Fruit fly (Drosophila melanogaster) whole organism, prepupa: Measurements from ENCODE around the gene Rga.

Source experiments
- Blimp-1 ChIP-seq: fragments of 200-800 bp; sonication (Bioruptor generic); optimal IDR thresholded peaks from 3 replicates; lab custom pipeline; 2017; ENCODE audit warnings: missing biosample characterization, missing genetic modification characterization, mild to moderate bottlenecking, moderate library complexity, missing genetic modification reagents
- CG10631 ChIP-seq: fragments of 200-800 bp; sonication (Bioruptor generic); optimal IDR thresholded peaks from 2 replicates; lab custom pipeline; 2016; ENCODE audit warnings: missing biosample characterization, missing genetic modification characterization
- CG10669 ChIP-seq: fragments of 200-800 bp; sonication (Bioruptor generic); optimal IDR thresholded peaks from 3 replicates; lab custom pipeline; 2018; ENCODE audit warnings: missing biosample characterization, mild to moderate bottlenecking, missing genetic modification characterization, moderate library complexity
- CG11294 ChIP-seq: fragments of 200-800 bp; sonication (Bioruptor generic); IDR thresholded peaks from 2 replicates; pipeline ENCODE4 v1.3.6; 2022; ENCODE audit warnings: missing biosample characterization, missing genetic modification characterization
- CG11762 ChIP-seq: fragments of 200-800 bp; sonication (Bioruptor generic); optimal IDR thresholded peaks from 3 replicates; lab custom pipeline; 2016; ENCODE audit warnings: missing biosample characterization, missing genetic modification characterization; ENCODE audit not compliant: insufficient read depth
- CG16779 ChIP-seq: fragments of 200-800 bp; sonication (Bioruptor generic); optimal IDR thresholded peaks from 3 replicates; lab custom pipeline; 2017; ENCODE audit warnings: missing biosample characterization, mild to moderate bottlenecking, missing genetic modification characterization
- CG3032 ChIP-seq: fragments of 200-800 bp; optimal IDR thresholded peaks from 2 replicates; lab custom pipeline; 2019; ENCODE audit warnings: missing biosample characterization, mild to moderate bottlenecking, missing genetic modification characterization, moderate library complexity
- CG31627 ChIP-seq: fragments of 200-800 bp; sonication (Bioruptor generic); optimal IDR thresholded peaks from 3 replicates; lab custom pipeline; 2016; ENCODE audit warnings: missing biosample characterization, missing genetic modification characterization
- CG34406 ChIP-seq: fragments of 200-800 bp; sonication (Bioruptor generic); optimal IDR thresholded peaks from 3 replicates; lab custom pipeline; 2016; ENCODE audit warnings: missing biosample characterization, missing genetic modification characterization
- CG3919 ChIP-seq: fragments of 200-800 bp; sonication (Bioruptor generic); optimal IDR thresholded peaks from 3 replicates; lab custom pipeline; 2016; ENCODE audit warnings: missing biosample characterization, missing genetic modification characterization
- CG6163 ChIP-seq: fragments of 200-800 bp; sonication (Bioruptor generic); IDR thresholded peaks from 3 replicates; pipeline ENCODE4 v1.3.6; 2022; ENCODE audit warnings: missing biosample characterization, missing genetic modification characterization
- CG6276 ChIP-seq: fragments of 200-800 bp; sonication (Bioruptor generic); optimal IDR thresholded peaks from 2 replicates; lab custom pipeline; 2017; ENCODE audit warnings: missing biosample characterization, mild to moderate bottlenecking, missing genetic modification characterization
- CG6792 ChIP-seq: fragments of 200-800 bp; sonication (Bioruptor generic); optimal IDR thresholded peaks from 3 replicates; lab custom pipeline; 2016; ENCODE audit warnings: missing biosample characterization, missing genetic modification characterization
- CG6808 ChIP-seq: fragments of 200-800 bp; sonication (Bioruptor generic); optimal IDR thresholded peaks from 3 replicates; lab custom pipeline; 2017; ENCODE audit warnings: missing biosample characterization, missing genetic modification characterization, mild to moderate bottlenecking, moderate library complexity, missing genetic modification reagents
- CG7368 ChIP-seq: fragments of 200-800 bp; sonication (Bioruptor generic); optimal IDR thresholded peaks from 3 replicates; lab custom pipeline; 2016; ENCODE audit warnings: missing biosample characterization, missing genetic modification characterization
- CG8119 ChIP-seq: fragments of 200-800 bp; sonication (Bioruptor generic); IDR thresholded peaks from 3 replicates; pipeline ENCODE4 v1.3.6; 2022; ENCODE audit warnings: missing biosample characterization, missing genetic modification characterization
- Eip78C ChIP-seq: fragments of 200-800 bp; sonication (Bioruptor generic); peaks from one replicate; lab custom pipeline; 2016; ENCODE audit warnings: missing biosample characterization, missing genetic modification characterization
- Eip93F ChIP-seq: fragments of 200-800 bp; sonication (Bioruptor generic); optimal IDR thresholded peaks from 2 replicates; lab custom pipeline; 2016; ENCODE audit warnings: missing biosample characterization, mild to moderate bottlenecking, missing genetic modification characterization
- Ets21C ChIP-seq: fragments of 200-800 bp; sonication (Bioruptor generic); optimal IDR thresholded peaks from 3 replicates; lab custom pipeline; 2016; ENCODE audit warnings: missing biosample characterization, missing genetic modification characterization
- Ets96B ChIP-seq: fragments of 200-800 bp; optimal IDR thresholded peaks from 2 replicates; lab custom pipeline; 2019; ENCODE audit warnings: missing biosample characterization, mild to moderate bottlenecking, missing genetic modification characterization, moderate library complexity
- Gug ChIP-seq: fragments of 200-800 bp; sonication (Bioruptor generic); IDR thresholded peaks from 2 replicates; pipeline ENCODE4 v1.3.6; 2022; ENCODE audit warnings: missing biosample characterization, missing genetic modification characterization
- Hr38 ChIP-seq: sonication (Bioruptor generic); optimal IDR thresholded peaks from 2 replicates; lab custom pipeline; 2016; ENCODE audit warnings: missing biosample characterization, missing genetic modification characterization
- Lpt ChIP-seq: fragments of 200-800 bp; sonication (Bioruptor generic); optimal IDR thresholded peaks from 3 replicates; lab custom pipeline; 2016; ENCODE audit warnings: missing biosample characterization, missing genetic modification characterization
- Met ChIP-seq: fragments of 200-800 bp; sonication (Bioruptor generic); optimal IDR thresholded peaks from 3 replicates; lab custom pipeline; 2016; ENCODE audit warnings: missing biosample characterization, missing genetic modification characterization
- OdsH ChIP-seq: fragments of 200-800 bp; sonication (Bioruptor generic); optimal IDR thresholded peaks from 3 replicates; lab custom pipeline; 2016; ENCODE audit warnings: missing biosample characterization, missing genetic modification characterization
- Smox ChIP-seq: fragments of 200-800 bp; sonication (Bioruptor generic); optimal IDR thresholded peaks from 3 replicates; lab custom pipeline; 2016; ENCODE audit warnings: missing biosample characterization, missing genetic modification characterization
- Sox102F ChIP-seq: fragments of 200-800 bp; sonication (Bioruptor generic); optimal IDR thresholded peaks from 2 replicates; lab custom pipeline; 2016; ENCODE audit warnings: missing biosample characterization, mild to moderate bottlenecking, missing genetic modification characterization
- Sox14 ChIP-seq: fragments of 200-800 bp; sonication (Bioruptor generic); optimal IDR thresholded peaks from 3 replicates; lab custom pipeline; 2016; ENCODE audit warnings: missing biosample characterization, missing genetic modification characterization
- Sox15 ChIP-seq: fragments of 200-800 bp; sonication (Bioruptor generic); optimal IDR thresholded peaks from 3 replicates; lab custom pipeline; 2016; ENCODE audit warnings: missing biosample characterization, missing genetic modification characterization
- acj6 ChIP-seq: fragments of 200-800 bp; sonication (Bioruptor generic); optimal IDR thresholded peaks from 3 replicates; lab custom pipeline; 2016; ENCODE audit warnings: missing biosample characterization, missing genetic modification characterization
- dsx ChIP-seq: fragments of 200-800 bp; optimal IDR thresholded peaks from 3 replicates; lab custom pipeline; 2019; ENCODE audit warnings: missing biosample characterization, mild to moderate bottlenecking, missing genetic modification characterization, moderate library complexity; ENCODE audit not compliant: poor library complexity, severe bottlenecking
- eg ChIP-seq: fragments of 200-800 bp; sonication (Bioruptor generic); IDR thresholded peaks from 3 replicates; pipeline ENCODE4 v1.3.6; 2022; ENCODE audit warnings: missing biosample characterization, missing genetic modification characterization
- fd59A ChIP-seq: fragments of 200-800 bp; sonication (Bioruptor generic); optimal IDR thresholded peaks from 2 replicates; lab custom pipeline; 2017; ENCODE audit warnings: missing biosample characterization, mild to moderate bottlenecking, missing genetic modification characterization, missing genetic modification reagents
- fd85E ChIP-seq: fragments of 200-800 bp; sonication (Bioruptor generic); optimal IDR thresholded peaks from 3 replicates; lab custom pipeline; 2016; ENCODE audit warnings: missing biosample characterization, missing genetic modification characterization
- fkh ChIP-seq: fragments of 200-800 bp; sonication (Bioruptor generic); optimal IDR thresholded peaks from 3 replicates; lab custom pipeline; 2017; ENCODE audit warnings: missing biosample characterization, mild to moderate bottlenecking, missing genetic modification characterization, moderate library complexity
- net ChIP-seq: fragments of 200-800 bp; sonication (Bioruptor generic); optimal IDR thresholded peaks from 3 replicates; lab custom pipeline; 2016; ENCODE audit warnings: missing biosample characterization, missing genetic modification characterization
- pdm3 ChIP-seq: fragments of 200-800 bp; sonication (Bioruptor generic); optimal IDR thresholded peaks from 3 replicates; lab custom pipeline; 2016; ENCODE audit warnings: missing biosample characterization, missing genetic modification characterization
- salr ChIP-seq, 2 experiments: fragments of 200-800 bp; sonication (Bioruptor generic); optimal IDR thresholded peaks; 3 replicates each; lab custom pipeline; 2016 to 2018; ENCODE audit warnings: missing biosample characterization in 2 of 2, missing genetic modification characterization in 2 of 2, mild to moderate bottlenecking in 1 of 2
- ss ChIP-seq, 2 experiments: fragments of 200-800 bp; sonication (Bioruptor generic); optimal IDR thresholded peaks; 2 replicates in 1 of 2; 3 replicates in 1 of 2; lab custom pipeline; 2017 to 2018; ENCODE audit warnings: mild to moderate bottlenecking in 2 of 2, missing biosample characterization in 2 of 2, missing genetic modification characterization in 2 of 2, moderate library complexity in 1 of 2
- topi ChIP-seq: fragments of 200-800 bp; sonication (Bioruptor generic); optimal IDR thresholded peaks from 3 replicates; lab custom pipeline; 2016; ENCODE audit warnings: missing biosample characterization, missing genetic modification characterization
- vri ChIP-seq: fragments of 200-800 bp; sonication (Bioruptor generic); optimal IDR thresholded peaks from 3 replicates; lab custom pipeline; 2016; ENCODE audit warnings: missing biosample characterization, mild to moderate bottlenecking, missing genetic modification characterization

The Rga gene

dm6 chr3R:5600361-5601043 is 12.4 kb downstream of the Rga start (continued):
- TF ChIP-seq Blimp-1 (GFP tag; lab: Kevin White, UChicago): no peak
- TF ChIP-seq Met (GFP tag; lab: Kevin White, UChicago): no peak
- TF ChIP-seq salr (GFP tag; optimal IDR thresholded peaks at IDR 0.05; lab: Kevin White, UChicago): no peak
- no peak for TF ChIP-seq topi (GFP tag; lab: Kevin White, UChicago)
- TF ChIP-seq CG3032 (tag; lab: Kevin White, UChicago): no peak
- TF ChIP-seq Sox14 (GFP tag; lab: Kevin White, UChicago): peak; percentile 85
- TF ChIP-seq CG6808: peak; percentile 46
- TF ChIP-seq ss (GFP tag; optimal IDR thresholded peaks at IDR 0.05; lab: Kevin White, UChicago): peak; percentile 68 to 70
- TF ChIP-seq CG10631 (GFP tag; lab: Kevin White, UChicago): no peak
- peak; percentile 75 for TF ChIP-seq dsx
- no peak for TF ChIP-seq CG7368 (GFP tag; lab: Kevin White, UChicago)
- TF ChIP-seq vri (GFP tag; lab: Kevin White, UChicago): peak; percentile 96
- peak; percentile 56 for TF ChIP-seq fkh (GFP tag; lab: Kevin White, UChicago)
- no peak for TF ChIP-seq CG34406 (GFP tag; lab: Kevin White, UChicago)
- TF ChIP-seq Hr38 (GFP tag; lab: Kevin White, UChicago): no peak
- no peak for TF ChIP-seq fd59A (GFP tag; lab: Kevin White, UChicago)
- TF ChIP-seq Eip78C (GFP tag; lab: Kevin White, UChicago): peak; percentile 69
- no peak for TF ChIP-seq CG31627
- peak; percentile 11 for TF ChIP-seq Lpt
- TF ChIP-seq CG16779 (tag; lab: Kevin White, UChicago): peak; percentile 43
- TF ChIP-seq Ets21C (GFP tag; lab: Kevin White, UChicago): no peak
- peak; percentile 58 for TF ChIP-seq Eip93F (GFP tag; lab: Kevin White, UChicago)
- TF ChIP-seq CG6276 (GFP tag; lab: Kevin White, UChicago): no peak
- TF ChIP-seq, all 60 proteins: peak for 15

dm6 chr3R:5599521-5600360 is 13.2 kb downstream of the Rga start:
- TF ChIP-seq Eip78C (GFP tag; lab: Kevin White, UChicago): peak; percentile 14
- TF ChIP-seq Gug: no peak
- TF ChIP-seq Blimp-1 (GFP tag; lab: Kevin White, UChicago): peak; percentile 18

- TF ChIP-seq CG10631 (GFP tag; lab: Kevin White, UChicago) (no peak), Smox (GFP tag; lab: Kevin White, UChicago) (no peak), Blimp-1 (GFP tag; lab: Kevin White, UChicago) (no peak), dsx (peak; percentile 97), acj6 (GFP tag; lab: Kevin White, UChicago) (no peak), CG31627 (no peak), CG3919 (GFP tag; lab: Kevin White, UChicago) (no peak), CG11294 (GFP tag; lab: Robert Waterston, UW) (no peak), CG6163 (GFP tag; lab: Robert Waterston, UW) (no peak), Eip78C (GFP tag; lab: Kevin White, UChicago) (no peak), eg (0 out of 3 replicates have a peak, but pooled peaks have one; percentile 22), CG7368 (GFP tag; lab: Kevin White, UChicago) (no peak)
Measured at dm6 chr3R:5594878-5595277, 18.0 kb downstream of the Rga start.

- TF ChIP-seq CG7368 (GFP tag; lab: Kevin White, UChicago) (no peak), Met (GFP tag; lab: Kevin White, UChicago) (no peak), CG6163 (GFP tag; lab: Robert Waterston, UW) (no peak), CG8119 (GFP tag; lab: Robert Waterston, UW) (no peak), Sox102F (GFP tag; lab: Kevin White, UChicago) (no peak), Smox (GFP tag; lab: Kevin White, UChicago) (no peak), Ets21C (GFP tag; lab: Kevin White, UChicago) (no peak), topi (GFP tag; lab: Kevin White, UChicago) (no peak), Sox15 (GFP tag; lab: Kevin White, UChicago) (no peak), Blimp-1 (GFP tag; lab: Kevin White, UChicago) (no peak), Ets96B (tag; lab: Kevin White, UChicago) (no peak), net (GFP tag; lab: Kevin White, UChicago) (no peak), CG11762 (no peak), fd59A (GFP tag; lab: Kevin White, UChicago) (no peak), CG16779 (tag; lab: Kevin White, UChicago) (no peak), Eip78C (GFP tag; lab: Kevin White, UChicago) (peak; percentile 52), CG6792 (no peak), fd85E (GFP tag; lab: Kevin White, UChicago) (no peak), pdm3 (GFP tag; lab: Kevin White, UChicago) (no peak), OdsH (GFP tag; lab: Kevin White, UChicago) (no peak), CG10669 (GFP tag; lab: Kevin White, UChicago) (no peak)
Measured at dm6 chr3R:5592009-5592572, 20.8 kb downstream of the Rga start.
